Fruit fly (Drosophila melanogaster): ENCODE measurements around the gene CG18814.

Gene CG18814

dm6 chr3L:16380770-16381169 is 11.1 kb downstream of the CG18814 start (continued):
- TF ChIP-seq Dek (tag; optimal IDR thresholded peaks at IDR 0.05) (peak; percentile 74), hkb (optimal IDR thresholded peaks at IDR 0.05) (no peak), hkb (GFP tag; IDR thresholded peaks at IDR 0.05) (peak; percentile 41; the same call in 1 of the 2 replicates), Trl (optimal IDR thresholded peaks at IDR 0.05) (no peak), Trl (GFP tag; optimal IDR thresholded peaks at IDR 0.05) (peak; percentile 60), pnt (GFP tag; optimal IDR thresholded peaks at IDR 0.05) (peak; percentile 63), CG8281 (tag; optimal IDR thresholded peaks at IDR 0.05) (peak; percentile 29), ap (GFP tag; IDR thresholded peaks at IDR 0.05) (peak; percentile 19; the same call in 1 of the 2 replicates), E2f2 (GFP tag; IDR thresholded peaks at IDR 0.05) (0 out of 2 replicates have a peak, but pooled peaks have one; percentile 28), knrl (GFP tag; IDR thresholded peaks at IDR 0.05; ENCODE audit: partially characterized antibody) (no peak), fd96Cb (tag; optimal IDR thresholded peaks at IDR 0.05) (peak; percentile 56), Doc3 (GFP tag; IDR thresholded peaks at IDR 0.05; ENCODE audit: partially characterized antibody) (no peak), toy (GFP tag; IDR thresholded peaks at IDR 0.05) (peak; percentile 60; the same call in 1 of the 2 replicates), Xbp1 (GFP tag; optimal IDR thresholded peaks at IDR 0.05) (peak; percentile 71), Opbp (GFP tag; IDR thresholded peaks at IDR 0.05; ENCODE audit: partially characterized antibody) (no peak), CG11560 (tag; IDR thresholded peaks at IDR 0.05) (no peak), Ets65A (GFP tag) (peak; percentile 61), en (GFP tag; optimal IDR thresholded peaks at IDR 0.05) (peak; percentile 21), CHES-1-like (GFP tag; optimal IDR thresholded peaks at IDR 0.05) (peak; percentile 50), CG15269 (tag; optimal IDR thresholded peaks at IDR 0.05) (peak; percentile 83), dimm (GFP tag; IDR thresholded peaks at IDR 0.05) (no peak), zfh1 (GFP tag; IDR thresholded peaks at IDR 0.05) (peak; percentile 62; the same call in 2 of the 3 replicates), luna (GFP tag; optimal IDR thresholded peaks at IDR 0.05) (no peak), Kr (GFP tag; optimal IDR thresholded peaks at IDR 0.05) (no peak), CG18764 (GFP tag; optimal IDR thresholded peaks at IDR 0.05) (no peak), Dp (GFP tag; optimal IDR thresholded peaks at IDR 0.05) (no peak), Gsc (GFP tag; IDR thresholded peaks at IDR 0.05) (no peak), CG10959 (GFP tag; IDR thresholded peaks at IDR 0.05) (peak; percentile 36; the same call in 1 of the 2 replicates), Blimp-1 (GFP tag; optimal IDR thresholded peaks at IDR 0.05) (peak; percentile 73), CG2875 (GFP tag; optimal IDR thresholded peaks at IDR 0.05) (peak; percentile 19), CG14014 (GFP tag; IDR thresholded peaks at IDR 0.05) (peak; percentile 65), Oli (tag; optimal IDR thresholded peaks at IDR 0.05) (peak; percentile 72), trem (tag; optimal IDR thresholded peaks at IDR 0.05) (peak; percentile 42), CG12299 (tag; optimal IDR thresholded peaks at IDR 0.05) (peak; percentile 49), Hr51 (GFP tag; optimal IDR thresholded peaks at IDR 0.05) (peak; percentile 13 to 71), CG8924 (tag; optimal IDR thresholded peaks at IDR 0.05) (peak; percentile 71), pfk (GFP tag; optimal IDR thresholded peaks at IDR 0.05) (no peak), bab2 (GFP tag; optimal IDR thresholded peaks at IDR 0.05) (peak; percentile 61), Ptx1 (GFP tag; IDR thresholded peaks at IDR 0.05) (peak; percentile 63), row (GFP tag; IDR thresholded peaks at IDR 0.05) (peak; percentile 92), kni (GFP tag; optimal IDR thresholded peaks at IDR 0.05) (peak; percentile 66), maf-S (GFP tag; optimal IDR thresholded peaks at IDR 0.05) (peak; percentile 46), bsh (GFP tag; optimal IDR thresholded peaks at IDR 0.05) (peak in 1 of 2 experiments; percentile 73), fd64A (GFP tag; optimal IDR thresholded peaks at IDR 0.05) (peak; percentile 23), CG17328 (GFP tag; IDR thresholded peaks at IDR 0.05) (no peak), stc (GFP tag; IDR thresholded peaks at IDR 0.05) (0 out of 2 replicates have a peak, but pooled peaks have one; percentile 7), sqz (GFP tag; optimal IDR thresholded peaks at IDR 0.05) (no peak), peb (GFP tag; IDR thresholded peaks at IDR 0.05) (0 out of 2 replicates have a peak, but pooled peaks have one; percentile 21), lola (GFP tag; optimal IDR thresholded peaks at IDR 0.05) (peak in 1 of 3 experiments; percentile 59), CG10274 (GFP tag; optimal IDR thresholded peaks at IDR 0.05) (peak; percentile 45), ara (GFP tag; IDR thresholded peaks at IDR 0.05) (no peak)

Data from whole organism, embryonic.